Worm (Caenorhabditis elegans) whole organism, L4 larva: Measurements from ENCODE around the gene T01C1.4.

ENCODE experiments used
- D1046.2 ChIP-seq: fragments of 200-800 bp; sonication (Bioruptor generic); IDR thresholded peaks from 2 replicates; pipeline ENCODE4 v1.3.6; 2022; ENCODE audit warnings: missing genetic modification characterization, missing compliant biosample characterization
- F10B5.3 ChIP-seq: sonication (generic microtip); optimal IDR thresholded peaks from 2 replicates; lab custom pipeline; 2016; ENCODE audit warnings: mild to moderate bottlenecking, missing genetic modification characterization, missing compliant biosample characterization
- F26F4.8 ChIP-seq: fragments of 200-800 bp; sonication (Bioruptor generic); conservative IDR thresholded peaks from 2 replicates; pipeline ENCODE4 v1.3.6; 2022; ENCODE audit warnings: missing genetic modification characterization, missing compliant biosample characterization
- F37D6.2 ChIP-seq: sonication (generic microtip); optimal IDR thresholded peaks from 2 replicates; lab custom pipeline; 2016; ENCODE audit warnings: mild to moderate bottlenecking, missing genetic modification characterization, missing compliant biosample characterization
- T20F7.1 ChIP-seq: fragments of 200-800 bp; sonication (Bioruptor generic); optimal IDR thresholded peaks from 2 replicates; lab custom pipeline; 2018; ENCODE audit warnings: mild to moderate bottlenecking, missing genetic modification characterization, missing compliant biosample characterization
- Y75B8A.6 ChIP-seq: fragments of 200-800 bp; sonication (Bioruptor generic); IDR thresholded peaks from 2 replicates; pipeline ENCODE4 v1.3.6; 2022; ENCODE audit warnings: missing genetic modification reagents, missing genetic modification characterization, missing compliant biosample characterization
- aha-1 ChIP-seq: fragments of 150-350 bp; peaks from one replicate; lab custom pipeline; 2014; ENCODE audit warnings: missing biosample characterization, missing genetic modification characterization
- arid-1 ChIP-seq: fragments of 200-800 bp; sonication (Bioruptor generic); conservative IDR thresholded peaks from 2 replicates; pipeline ENCODE4 v1.3.6; 2022; ENCODE audit warnings: missing genetic modification reagents, missing genetic modification characterization, missing compliant biosample characterization
- attf-4 ChIP-seq: sonication (generic microtip); optimal IDR thresholded peaks from 3 replicates; lab custom pipeline; 2017; ENCODE audit warnings: missing biosample characterization, missing genetic modification characterization
- ceh-20 ChIP-seq: fragments of 200-800 bp; sonication (Bioruptor generic); IDR thresholded peaks from 2 replicates; pipeline ENCODE4 v1.3.6; 2022; ENCODE audit warnings: missing genetic modification reagents, missing genetic modification characterization, missing compliant biosample characterization
- ceh-62 ChIP-seq: sonication (generic microtip); optimal IDR thresholded peaks from 2 replicates; lab custom pipeline; 2017; ENCODE audit warnings: missing biosample characterization, missing genetic modification characterization
- daf-12 ChIP-seq: fragments of 150-350 bp; optimal IDR thresholded peaks from 2 replicates; lab custom pipeline; 2014; ENCODE audit warnings: missing biosample characterization, missing genetic modification reagents, missing genetic modification characterization
- dmd-6 ChIP-seq: fragments of 200-800 bp; sonication (Bioruptor generic); IDR thresholded peaks from 2 replicates; pipeline ENCODE4 v1.3.6; 2022; ENCODE audit warnings: missing genetic modification reagents, missing genetic modification characterization, missing compliant biosample characterization
- dmd-8 ChIP-seq: fragments of 200-800 bp; sonication (Bioruptor generic); IDR thresholded peaks from 2 replicates; pipeline ENCODE4 v1.3.6; 2022; ENCODE audit warnings: missing genetic modification characterization, missing compliant biosample characterization
- dmd-9 ChIP-seq: fragments of 200-800 bp; sonication (Bioruptor generic); IDR thresholded peaks from 2 replicates; pipeline ENCODE4 v1.3.6; 2022; ENCODE audit warnings: missing genetic modification reagents, missing genetic modification characterization, missing compliant biosample characterization
- duxl-1 ChIP-seq: sonication (generic microtip); optimal IDR thresholded peaks from 2 replicates; lab custom pipeline; 2016; ENCODE audit warnings: mild to moderate bottlenecking, missing genetic modification characterization, moderate library complexity, missing compliant biosample characterization; ENCODE audit not compliant: poor library complexity
- egl-27 ChIP-seq: sonication (generic microtip); optimal IDR thresholded peaks from 3 replicates; lab custom pipeline; 2017; ENCODE audit warnings: missing biosample characterization, missing genetic modification reagents, missing genetic modification characterization
- gei-8 ChIP-seq: fragments of 200-800 bp; sonication (Bioruptor generic); optimal IDR thresholded peaks from 2 replicates; lab custom pipeline; 2018; ENCODE audit warnings: mild to moderate bottlenecking, missing genetic modification characterization, missing compliant biosample characterization
- hlh-30 ChIP-seq: sonication (generic microtip); optimal IDR thresholded peaks from 2 replicates; lab custom pipeline; 2017; ENCODE audit warnings: antibody characterized with exemption, mild to moderate bottlenecking, missing genetic modification characterization, missing compliant biosample characterization; ENCODE audit not compliant: insufficient read depth
- hmg-1.1 ChIP-seq: fragments of 200-800 bp; sonication (Bioruptor generic); IDR thresholded peaks from 2 replicates; pipeline ENCODE4 v1.3.6; 2022; ENCODE audit warnings: missing genetic modification reagents, missing genetic modification characterization, missing compliant biosample characterization
- jun-1 ChIP-seq: fragments of 150-350 bp; optimal IDR thresholded peaks from 2 replicates; lab custom pipeline; 2014; ENCODE audit warnings: missing biosample characterization, missing genetic modification reagents, missing genetic modification characterization
- lim-7 ChIP-seq: fragments of 200-800 bp; sonication (Bioruptor generic); IDR thresholded peaks from 2 replicates; pipeline ENCODE4 v1.3.6; 2022; ENCODE audit warnings: missing genetic modification characterization, missing compliant biosample characterization
- lin-1 ChIP-seq: fragments of 200-800 bp; sonication (Bioruptor generic); IDR thresholded peaks from 2 replicates; pipeline ENCODE4 v1.3.6; 2022; ENCODE audit warnings: missing genetic modification reagents, missing genetic modification characterization, missing compliant biosample characterization
- lin-13 ChIP-seq: fragments of 150-350 bp; optimal IDR thresholded peaks from 2 replicates; lab custom pipeline; 2014; ENCODE audit warnings: missing biosample characterization, missing genetic modification reagents, missing genetic modification characterization
- lin-39 ChIP-seq: fragments of 150-350 bp; optimal IDR thresholded peaks from 2 replicates; lab custom pipeline; 2014; ENCODE audit warnings: missing biosample characterization, missing genetic modification reagents, missing genetic modification characterization
- madf-5 ChIP-seq, 2 experiments: fragments of 200-800 bp; sonication (Bioruptor generic); IDR thresholded peaks; 2 replicates each; pipeline ENCODE4 v1.3.6; 2022; ENCODE audit warnings: missing compliant biosample characterization in 2 of 2, missing genetic modification characterization in 2 of 2
- madf-9 ChIP-seq: fragments of 200-800 bp; sonication (Bioruptor generic); conservative IDR thresholded peaks from 2 replicates; pipeline ENCODE4 v1.3.6; 2022; ENCODE audit warnings: missing genetic modification reagents, missing genetic modification characterization, missing compliant biosample characterization
- mes-2 ChIP-seq: sonication (generic microtip); optimal IDR thresholded peaks from 2 replicates; lab custom pipeline; 2016; ENCODE audit warnings: missing genotype, mild to moderate bottlenecking, missing genetic modification characterization, missing compliant biosample characterization; ENCODE audit not compliant: poor library complexity, severe bottlenecking
- nhr-10 ChIP-seq: fragments of 150-350 bp; optimal IDR thresholded peaks from 2 replicates; lab custom pipeline; 2014; ENCODE audit warnings: missing biosample characterization, missing genetic modification characterization
- nhr-11 ChIP-seq: fragments of 150-350 bp; optimal IDR thresholded peaks from 2 replicates; lab custom pipeline; 2014; ENCODE audit warnings: missing biosample characterization, missing genetic modification characterization
- nhr-25 ChIP-seq: sonication (generic microtip); optimal IDR thresholded peaks from 2 replicates; lab custom pipeline; 2017; ENCODE audit warnings: missing genetic modification characterization, mild to moderate bottlenecking, missing compliant biosample characterization, antibody characterized with exemption, moderate library complexity, borderline replicate concordance; ENCODE audit not compliant: insufficient read depth
- nhr-41 ChIP-seq: fragments of 200-800 bp; sonication (Bioruptor generic); IDR thresholded peaks from 2 replicates; pipeline ENCODE4 v1.3.6; 2022; ENCODE audit warnings: missing genetic modification reagents, missing genetic modification characterization, missing compliant biosample characterization
- nhr-6 ChIP-seq: fragments of 150-350 bp; optimal IDR thresholded peaks from 2 replicates; lab custom pipeline; 2014; ENCODE audit warnings: missing biosample characterization, missing genetic modification characterization
- php-3 ChIP-seq: fragments of 200-800 bp; sonication (Bioruptor generic); IDR thresholded peaks from 2 replicates; pipeline ENCODE4 v1.3.6; 2022; ENCODE audit warnings: missing genetic modification reagents, missing genetic modification characterization, missing compliant biosample characterization
- saeg-2 ChIP-seq: fragments of 200-800 bp; sonication (Bioruptor generic); IDR thresholded peaks from 2 replicates; pipeline ENCODE4 v1.3.6; 2022; ENCODE audit warnings: missing genetic modification reagents, missing genetic modification characterization, missing compliant biosample characterization
- set-16 ChIP-seq: fragments of 200-800 bp; sonication (Bioruptor generic); IDR thresholded peaks from 2 replicates; pipeline ENCODE4 v1.3.6; 2022; ENCODE audit warnings: missing genetic modification reagents, missing genetic modification characterization, missing compliant biosample characterization
- skn-1 ChIP-seq: fragments of 150-350 bp; optimal IDR thresholded peaks from 2 replicates; lab custom pipeline; 2014; ENCODE audit warnings: missing biosample characterization, missing genetic modification characterization
- snpc-4 ChIP-seq: fragments of 150-350 bp; optimal IDR thresholded peaks from 2 replicates; lab custom pipeline; 2014; ENCODE audit warnings: missing biosample characterization, missing genetic modification characterization
- tag-97 ChIP-seq: fragments of 200-800 bp; sonication (Bioruptor generic); IDR thresholded peaks from 2 replicates; pipeline ENCODE4 v1.3.6; 2022; ENCODE audit warnings: missing genetic modification characterization, missing compliant biosample characterization
- tra-1 ChIP-seq: fragments of 200-800 bp; sonication (Bioruptor generic); IDR thresholded peaks from 2 replicates; pipeline ENCODE4 v1.3.6; 2022; ENCODE audit warnings: missing genetic modification reagents, missing genetic modification characterization, missing compliant biosample characterization
- zag-1 ChIP-seq: fragments of 150-350 bp; optimal IDR thresholded peaks from 2 replicates; lab custom pipeline; 2014; ENCODE audit warnings: missing biosample characterization, missing genetic modification characterization
- ztf-11 ChIP-seq: fragments of 150-350 bp; optimal IDR thresholded peaks from 2 replicates; lab custom pipeline; 2014; ENCODE audit warnings: missing biosample characterization, missing genetic modification characterization

T01C1.4 gene

DNA sequence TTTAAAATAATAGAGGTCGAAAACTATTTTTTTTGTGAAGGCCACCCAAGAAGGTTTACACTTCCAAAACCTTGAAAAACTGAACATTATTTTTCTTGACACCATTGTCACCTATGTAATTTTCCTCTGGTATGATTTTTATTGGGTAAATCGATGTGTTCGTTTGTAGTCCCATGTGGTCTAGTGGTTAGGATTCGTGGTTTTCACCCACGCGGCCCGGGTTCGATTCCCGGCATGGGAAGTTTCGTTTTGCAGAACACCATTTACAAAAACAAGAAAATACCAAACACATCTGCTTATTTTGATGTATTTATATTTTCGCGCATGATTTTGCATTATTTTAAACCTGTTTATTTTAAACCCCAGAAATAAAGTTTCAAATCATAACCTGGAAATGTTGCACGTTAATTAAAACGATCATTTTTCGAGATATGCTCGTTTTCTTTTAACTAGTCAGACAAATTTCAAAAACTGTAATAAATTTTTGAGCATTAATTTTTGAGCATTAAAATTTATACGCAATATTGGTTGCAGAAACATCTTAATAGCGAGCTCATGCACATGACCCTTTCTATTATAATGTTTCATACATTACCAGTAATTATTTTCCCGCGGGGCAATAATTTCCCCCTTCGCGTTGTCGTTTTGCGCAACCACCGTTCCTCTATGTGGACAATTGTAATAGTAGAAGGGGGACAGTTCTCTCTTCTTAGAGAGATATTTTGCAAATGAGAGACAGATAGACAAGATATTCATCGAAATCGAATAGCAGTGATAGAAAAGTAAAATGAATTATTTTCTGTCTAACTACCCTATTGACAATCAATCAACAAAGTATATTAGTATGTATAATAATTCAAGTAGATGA is 49.3 kb downstream of the T01C1.4 start (continued):
- no peak for TF ChIP-seq tag-97 (GFP tag; lab: Robert Waterston, UW)
- TF ChIP-seq ceh-62 (tag; lab: Kevin White, UChicago) = no peak
- TF ChIP-seq ztf-11 = no peak
- no peak for TF ChIP-seq attf-4 (tag; lab: Kevin White, UChicago)
- TF ChIP-seq php-3 (GFP tag; lab: Robert Waterston, UW) = no peak
- TF ChIP-seq dmd-8 (GFP tag; lab: Robert Waterston, UW) = peak; percentile 82
- no peak for TF ChIP-seq nhr-6
- TF ChIP-seq nhr-41 (GFP tag; lab: Robert Waterston, UW) = no peak
- TF ChIP-seq nhr-10 (tag; lab: Kevin White, UChicago) = no peak
- no peak for TF ChIP-seq gei-8 (GFP tag; lab: Kevin White, UChicago)
- TF ChIP-seq Y75B8A.6 (GFP tag; lab: Robert Waterston, UW) = no peak
- TF ChIP-seq skn-1 (tag; lab: Kevin White, UChicago) = no peak
- peak; percentile 91 for TF ChIP-seq lim-7 (GFP tag; lab: Robert Waterston, UW)
- peak; percentile 22; the same call in 1 of the 2 replicates for TF ChIP-seq hmg-1.1
- 0 out of 2 replicates have a peak, but pooled peaks have one; percentile 43 for TF ChIP-seq tra-1 (GFP tag; lab: Robert Waterston, UW)
- no peak for TF ChIP-seq lin-39 (tag; lab: Kevin White, UChicago)
- no peak for TF ChIP-seq T20F7.1 (GFP tag; lab: Kevin White, UChicago)
- no peak for TF ChIP-seq set-16 (GFP tag; lab: Robert Waterston, UW)
- TF ChIP-seq nhr-11 (tag; lab: Kevin White, UChicago) = no peak
- peak; percentile 36 for TF ChIP-seq hlh-30 (tag; lab: Kevin White, UChicago)
- peak; percentile 95 for TF ChIP-seq aha-1 (tag; lab: Kevin White, UChicago)
- peak; percentile 73 for TF ChIP-seq duxl-1
- TF ChIP-seq dmd-9 (GFP tag; lab: Robert Waterston, UW) = peak; percentile 66; the same call in 1 of the 2 replicates
- TF ChIP-seq F10B5.3 = peak; percentile 29
- peak; percentile 59; the same call in 1 of the 2 replicates for TF ChIP-seq arid-1 (GFP tag; lab: Robert Waterston, UW)
- peak; percentile 38 for TF ChIP-seq lin-13 (GFP tag; lab: Kevin White, UChicago)
- TF ChIP-seq madf-9 (GFP tag; lab: Robert Waterston, UW) = peak; percentile 48; the same call in 1 of the 2 replicates
- peak; percentile 51 for TF ChIP-seq dmd-6 (GFP tag; lab: Robert Waterston, UW)
- TF ChIP-seq madf-5 (GFP tag; IDR thresholded peaks at IDR 0.05; lab: Robert Waterston, UW) = peak; percentile 41 to 71; a peak in 2 of 4 replicates
- TF ChIP-seq ceh-20 = no peak
- TF ChIP-seq D1046.2 (GFP tag; lab: Robert Waterston, UW) = 0 out of 2 replicates have a peak, but pooled peaks have one; percentile 43
- no peak for TF ChIP-seq F37D6.2 (tag; lab: Kevin White, UChicago)
- TF ChIP-seq saeg-2 = no peak
- peak; percentile 59; the same call in 1 of the 2 replicates for TF ChIP-seq F26F4.8 (GFP tag; lab: Robert Waterston, UW)
- no peak for TF ChIP-seq egl-27 (tag; lab: Kevin White, UChicago)
- TF ChIP-seq daf-12 (tag; lab: Kevin White, UChicago) = no peak
- TF ChIP-seq lin-1 (GFP tag; lab: Robert Waterston, UW) = peak; percentile 73
- TF ChIP-seq zag-1 (tag; lab: Kevin White, UChicago) = no peak
- peak; percentile 82 for TF ChIP-seq mes-2 (tag; lab: Kevin White, UChicago)
- no peak for TF ChIP-seq snpc-4 (tag; lab: Kevin White, UChicago)
- TF ChIP-seq nhr-25 (tag; lab: Kevin White, UChicago) = no peak
- TF ChIP-seq jun-1 (tag; lab: Kevin White, UChicago) = no peak
